Fruit fly (Drosophila melanogaster) whole organism, larva: ENCODE data around the gene beag.
A peak's percentile ranks its signal among the peaks of the same experiment; 100 is the strongest.

Experiments used
- noc ChIP-seq: fragments of 200-800 bp; sonication (Bioruptor generic); optimal IDR thresholded peaks from 3 replicates; lab custom pipeline; 2019; ENCODE audit warnings: missing biosample characterization, mild to moderate bottlenecking, missing genetic modification characterization, moderate library complexity

beag gene

dm6 chr3R:9064874-9065273 is at the start of gene beag, which contains the start of gene Ada:
Gene beag, minus strand, starts transcription at chr3R:9065078.
Gene Ada, plus strand, starts transcription at chr3R:9065183.
- TF ChIP-seq noc (tag; lab: Kevin White, UChicago): no peak

DNA sequence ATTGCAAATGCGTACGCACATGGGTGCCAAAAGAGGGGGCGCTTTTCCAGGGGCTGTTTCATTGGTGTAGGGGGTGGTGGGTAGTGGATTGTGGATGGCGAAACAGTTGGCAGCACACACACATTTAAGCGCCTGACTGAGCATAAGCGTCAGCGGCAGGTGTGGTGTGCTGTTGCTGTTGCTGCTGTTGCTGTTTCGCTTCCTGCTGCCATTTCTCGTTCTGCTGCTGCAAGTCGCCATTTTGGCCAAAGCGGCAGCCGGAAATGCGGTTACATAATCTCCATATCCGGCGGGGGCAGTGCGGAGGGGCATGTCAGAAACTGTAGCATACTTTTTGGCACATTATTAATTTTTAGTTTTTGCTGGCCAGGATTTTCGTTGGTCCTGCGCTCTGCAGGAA is 39.9 kb upstream of the beag start:
- no peak for TF ChIP-seq noc (tag; lab: Kevin White, UChicago)

- no peak for TF ChIP-seq noc (tag; lab: Kevin White, UChicago)
Observed at dm6 chr3R:9090303-9090702, 25.4 kb upstream of the beag start.

DNA sequence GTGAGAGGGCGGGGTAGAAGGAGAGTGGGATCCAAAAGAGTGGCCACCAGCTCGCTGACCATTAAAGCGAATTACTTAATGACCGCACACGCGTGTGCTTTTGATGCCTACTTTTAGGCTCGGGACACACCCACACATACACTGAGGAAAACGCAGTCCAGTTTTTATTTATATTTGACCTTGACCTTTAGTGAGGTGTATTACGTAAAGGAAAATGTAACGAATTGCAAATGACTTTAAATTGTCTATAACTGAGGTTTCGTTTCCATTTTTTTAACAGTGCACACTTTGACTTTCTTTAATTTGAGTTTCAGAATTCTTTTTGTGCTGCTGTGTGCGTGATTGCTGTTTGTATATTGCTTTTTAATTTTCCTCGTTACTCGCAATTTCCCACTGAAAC is 20.4 kb upstream of the beag start:
- no peak for TF ChIP-seq noc (tag; lab: Kevin White, UChicago)

dm6 chr3R:9083379-9083778 is 18.5 kb upstream of the beag start:
- TF ChIP-seq noc (tag; lab: Kevin White, UChicago): no peak

DNA sequence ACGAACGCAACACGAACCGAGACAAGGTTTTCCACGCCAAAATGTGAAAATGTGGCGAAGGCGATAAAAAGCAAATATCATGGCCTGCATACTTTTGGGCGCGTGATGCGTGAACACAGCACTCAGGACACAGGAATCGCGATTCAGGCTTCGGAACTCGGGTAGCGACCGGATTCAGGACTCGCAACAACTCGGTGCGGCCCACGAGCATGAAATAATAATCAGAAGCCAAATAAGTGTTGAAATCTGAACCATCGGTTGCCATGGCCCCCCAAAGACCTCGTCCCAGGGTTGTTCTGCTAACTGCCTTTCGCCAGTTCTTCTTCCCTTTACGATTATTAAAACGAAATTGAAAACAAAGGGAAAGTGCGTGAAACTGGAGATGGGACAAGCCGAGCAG is 17.5 kb upstream of the beag start:
- no peak for TF ChIP-seq noc (tag; lab: Kevin White, UChicago)

DNA sequence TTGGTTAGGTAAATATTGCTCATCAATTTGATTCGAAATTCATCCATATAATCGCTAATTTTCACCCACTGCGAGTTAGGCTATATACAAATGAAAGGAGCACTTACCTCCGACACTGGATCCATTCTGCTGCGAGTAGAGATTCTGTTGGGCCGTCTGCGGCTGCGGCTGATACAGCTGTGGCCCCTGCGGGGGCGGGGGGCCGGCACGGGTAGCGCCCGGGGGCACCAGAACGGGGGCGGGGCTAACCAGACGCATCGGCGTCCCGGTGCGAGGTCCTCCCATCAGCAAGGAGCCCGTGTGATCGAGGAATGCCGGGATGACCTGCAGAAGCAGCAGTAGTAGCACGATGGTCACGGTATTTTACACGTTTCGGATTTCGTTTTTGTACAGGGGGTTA is 14.8 kb upstream of the beag start:
- TF ChIP-seq noc (tag; lab: Kevin White, UChicago): no peak

DNA sequence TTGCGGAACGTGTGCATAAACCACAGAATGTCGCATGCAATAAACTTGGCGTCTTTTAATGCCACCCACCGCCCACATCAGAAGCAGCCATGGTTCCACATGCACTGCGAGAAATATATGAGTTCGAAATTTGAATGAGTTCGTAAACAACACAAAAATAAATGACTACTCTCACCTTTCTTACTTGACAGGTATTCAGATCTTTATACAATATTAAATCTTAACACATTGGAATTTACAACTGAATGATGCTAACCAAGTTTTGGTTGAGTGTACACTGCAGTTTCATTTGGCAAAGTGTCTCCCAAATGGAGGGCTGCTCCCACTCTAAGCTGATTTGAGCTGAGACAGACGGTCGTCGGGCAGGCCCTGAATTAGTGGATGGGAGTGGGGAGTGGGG is 10.1 kb upstream of the beag start:
- TF ChIP-seq noc (tag; lab: Kevin White, UChicago): no peak

- no peak for TF ChIP-seq noc (tag; lab: Kevin White, UChicago)
Observed at dm6 chr3R:9069874-9070273, 5.0 kb upstream of the beag start.

DNA sequence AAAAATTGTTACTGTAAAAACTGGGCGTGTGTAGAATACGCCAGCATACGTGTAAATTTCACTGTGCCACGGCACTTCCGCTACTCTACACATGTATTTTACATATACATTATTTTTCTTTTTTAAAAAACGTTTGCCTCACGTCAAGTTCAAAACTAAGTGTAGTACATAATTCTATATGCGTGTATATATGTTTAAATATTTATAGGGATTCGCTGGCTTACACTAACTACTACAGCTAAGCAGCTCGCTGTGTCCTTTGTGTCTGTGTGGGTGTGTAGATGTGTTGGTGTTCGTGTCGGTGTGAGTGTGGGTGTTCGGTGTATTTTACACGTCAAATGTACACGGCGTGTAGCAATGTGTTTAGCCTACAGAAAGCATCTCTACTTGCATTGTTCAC is 3.5 kb upstream of the beag start:
- no peak for TF ChIP-seq noc (tag; lab: Kevin White, UChicago)

- TF ChIP-seq noc (tag; lab: Kevin White, UChicago): no peak
Observed at dm6 chr3R:9062756-9063155, 2.1 kb downstream of the beag start.

DNA sequence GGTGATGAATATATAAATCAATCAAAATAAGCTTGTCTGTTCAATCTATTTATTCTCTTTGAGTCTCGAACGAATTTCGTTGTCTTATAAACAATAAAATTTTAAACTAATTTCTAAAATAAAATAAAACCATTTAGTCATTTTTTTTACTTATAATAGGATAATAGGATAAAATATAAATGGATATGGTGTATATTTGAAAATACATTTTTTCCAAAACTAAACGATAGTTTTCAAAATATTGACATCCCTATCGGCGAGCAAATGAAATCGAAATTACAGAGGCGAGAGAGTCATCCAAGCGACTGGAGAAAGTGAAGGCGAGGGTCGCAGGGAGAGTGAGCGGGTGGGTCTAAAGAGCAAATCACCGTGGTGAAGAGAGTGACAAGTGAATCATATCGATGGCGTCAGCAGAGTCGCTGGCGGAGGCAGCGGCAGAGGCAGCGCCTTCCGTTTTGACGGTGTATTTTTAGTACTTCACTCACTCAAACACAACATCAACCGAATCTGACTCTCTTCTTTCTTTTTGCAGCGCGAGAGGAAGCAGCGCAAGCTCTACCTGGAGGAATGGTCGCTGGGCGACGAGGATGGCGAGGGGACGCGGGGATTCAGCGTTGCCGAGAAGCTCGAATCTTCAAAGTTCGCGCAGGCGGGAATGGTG is 7.3 kb downstream of the beag start:
- TF ChIP-seq noc (tag; lab: Kevin White, UChicago): peak; percentile 100

dm6 chr3R:9057032-9057397 is 7.9 kb downstream of the beag start:
- no peak for TF ChIP-seq noc (tag; lab: Kevin White, UChicago)

dm6 chr3R:9056409-9057031 is 8.4 kb downstream of the beag start:
- no peak for TF ChIP-seq noc (tag; lab: Kevin White, UChicago)

DNA sequence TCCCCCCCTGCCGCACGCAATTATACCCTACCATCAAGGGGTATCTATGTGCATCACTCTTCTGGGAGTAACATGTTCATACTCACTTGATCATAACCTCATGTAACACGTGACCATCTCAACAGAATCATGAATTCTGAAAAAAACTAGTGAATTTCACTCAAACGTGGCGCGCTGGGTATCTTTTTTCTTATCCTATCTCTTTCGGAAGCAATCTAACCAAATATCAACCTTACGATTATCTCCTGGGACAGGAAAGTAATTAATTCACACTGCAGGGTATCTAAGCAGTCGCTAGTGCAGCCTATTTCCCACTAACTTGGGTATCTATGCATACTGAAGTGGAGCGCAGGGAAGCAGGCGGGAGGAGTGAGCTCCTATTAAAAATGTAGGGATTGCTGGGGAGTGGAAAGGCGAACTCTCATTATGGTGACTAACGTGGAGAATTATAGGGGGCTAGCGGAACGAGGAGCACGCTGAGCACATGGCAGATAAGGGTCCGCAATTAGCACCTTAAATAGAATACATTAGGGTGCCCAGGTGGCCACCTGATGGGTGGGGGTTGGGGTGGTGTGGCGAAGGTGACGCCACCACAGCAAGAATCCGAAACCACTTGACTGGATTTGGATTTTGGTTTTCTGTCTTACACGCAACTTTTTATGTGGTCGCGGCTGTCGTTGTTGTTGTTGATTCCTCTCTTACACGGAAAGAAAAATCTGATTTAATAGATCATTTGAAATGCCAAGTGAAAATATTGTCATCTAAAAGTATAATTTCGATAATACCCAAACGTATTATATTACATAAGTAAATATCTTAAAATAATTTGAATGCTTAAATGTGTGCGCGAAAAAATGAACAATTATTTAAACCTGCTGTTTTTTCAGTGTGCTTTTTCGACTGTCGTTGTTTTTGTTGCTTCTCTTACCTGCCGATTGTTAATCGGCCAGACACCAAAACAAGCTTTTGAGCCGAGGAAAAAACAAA is 9.5 kb downstream of the beag start:
- TF ChIP-seq noc (tag; lab: Kevin White, UChicago): peak; percentile 95

DNA sequence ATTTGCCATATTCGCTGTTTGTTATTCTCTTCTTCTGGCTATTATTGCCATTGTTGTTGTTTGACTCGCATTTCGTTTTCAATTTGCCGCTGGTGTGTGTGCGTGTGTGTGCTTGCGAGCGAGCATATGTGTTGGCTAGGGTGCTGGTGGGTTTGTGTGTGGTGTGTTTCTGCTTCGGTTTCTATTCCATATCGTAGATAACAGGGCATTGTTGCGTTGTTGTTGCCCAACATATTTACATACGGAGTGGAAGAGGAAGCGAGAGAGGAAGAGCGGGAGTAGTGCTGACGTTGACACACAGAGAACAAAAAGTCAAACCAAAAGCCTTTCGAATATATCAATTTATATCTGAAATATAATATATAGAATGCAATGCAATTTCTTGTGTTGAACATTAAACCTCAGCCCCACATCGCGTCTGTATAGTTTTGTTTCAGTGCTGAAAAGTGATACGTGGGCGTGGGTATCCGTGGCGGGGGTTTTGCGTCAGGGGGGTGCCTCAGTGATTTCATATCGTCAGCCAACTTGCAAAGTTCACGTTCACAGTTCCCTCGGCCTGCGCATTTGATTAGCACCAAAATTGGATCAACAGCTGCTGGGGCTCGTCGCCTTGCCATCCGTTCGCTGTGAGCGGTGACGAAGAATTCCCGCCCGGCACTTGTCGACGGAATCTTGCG is 10.3 kb downstream of the beag start:
- no peak for TF ChIP-seq noc (tag; lab: Kevin White, UChicago)
